Worm (Caenorhabditis elegans): Measurements from ENCODE around the gene fbxc-18.

ce11 chrII:979135-979534 is 12.3 kb upstream of the fbxc-18 start, which contains the start of the genes fbxc-17 and fbxc-15:
- TF ChIP-seq ztf-29 (GFP tag; IDR thresholded peaks at IDR 0.05): no peak
- no peak for TF ChIP-seq tab-1 (GFP tag; IDR thresholded peaks at IDR 0.05)
- no peak for TF ChIP-seq ztf-23 (GFP tag; IDR thresholded peaks at IDR 0.05)
- TF ChIP-seq med-1 (GFP tag; optimal IDR thresholded peaks at IDR 0.05; ENCODE audit: insufficient read depth): no peak
- no peak for TF ChIP-seq flt-1 (GFP tag; IDR thresholded peaks at IDR 0.05)
